Worm (Caenorhabditis elegans) whole organism, L4 larva: ENCODE data around the gene srd-10.

Source experiments
- ceh-20 ChIP-seq: fragments of 200-800 bp; sonication (Bioruptor generic); IDR thresholded peaks from 2 replicates; pipeline ENCODE4 v1.3.6; 2022; ENCODE audit warnings: missing genetic modification reagents, missing genetic modification characterization, missing compliant biosample characterization
- fkh-10 ChIP-seq: fragments of 150-350 bp; optimal IDR thresholded peaks from 2 replicates; lab custom pipeline; 2014; ENCODE audit warnings: missing biosample characterization, missing genetic modification reagents, missing genetic modification characterization
- hlh-30 ChIP-seq: sonication (generic microtip); optimal IDR thresholded peaks from 2 replicates; lab custom pipeline; 2017; ENCODE audit warnings: antibody characterized with exemption, mild to moderate bottlenecking, missing genetic modification characterization, missing compliant biosample characterization; ENCODE audit not compliant: insufficient read depth
- jun-1 ChIP-seq: fragments of 150-350 bp; optimal IDR thresholded peaks from 2 replicates; lab custom pipeline; 2014; ENCODE audit warnings: missing biosample characterization, missing genetic modification reagents, missing genetic modification characterization
- lsy-2 ChIP-seq, 2 experiments: fragments of 150-350 bp in 1 of 2; sonication (generic microtip) in 1 of 2; optimal IDR thresholded peaks; 2 replicates each; lab custom pipeline; 2014 to 2017; ENCODE audit warnings: missing biosample characterization in 2 of 2, missing genetic modification characterization in 2 of 2
- mdl-1 ChIP-seq, 2 experiments: fragments of 150-350 bp in 1 of 2; sonication (generic microtip) in 1 of 2; optimal IDR thresholded peaks; 2 replicates each; lab custom pipeline; 2014 to 2017; ENCODE audit warnings: missing biosample characterization in 2 of 2, missing genetic modification characterization in 2 of 2
- nhr-10 ChIP-seq: fragments of 150-350 bp; optimal IDR thresholded peaks from 2 replicates; lab custom pipeline; 2014; ENCODE audit warnings: missing biosample characterization, missing genetic modification characterization
- nhr-111 ChIP-seq: fragments of 200-800 bp; sonication (Bioruptor generic); optimal IDR thresholded peaks from 2 replicates; lab custom pipeline; 2018; ENCODE audit warnings: mild to moderate bottlenecking, missing genetic modification characterization, missing compliant biosample characterization
- nhr-76 ChIP-seq: fragments of 150-350 bp; optimal IDR thresholded peaks from 2 replicates; lab custom pipeline; 2014; ENCODE audit warnings: missing biosample characterization, missing genetic modification characterization
- nhr-77 ChIP-seq: fragments of 150-350 bp; optimal IDR thresholded peaks from 2 replicates; lab custom pipeline; 2014; ENCODE audit warnings: missing biosample characterization, missing genetic modification characterization
- skn-1 ChIP-seq: fragments of 150-350 bp; optimal IDR thresholded peaks from 2 replicates; lab custom pipeline; 2014; ENCODE audit warnings: missing biosample characterization, missing genetic modification characterization
- unc-62 ChIP-seq, 3 experiments: fragments of 150-350 bp in 1 of 3; sonication (generic microtip); optimal IDR thresholded peaks in 2 of 3; peaks in 1 of 3; 1 replicate in 1 of 3; 2 replicates in 2 of 3; lab custom pipeline; 2014 to 2017; ENCODE audit warnings: missing biosample characterization in 3 of 3, missing genetic modification characterization in 3 of 3, missing genetic modification reagents in 3 of 3, missing genotype in 1 of 3
- zip-11 ChIP-seq: fragments of 200-800 bp; sonication (Bioruptor generic); IDR thresholded peaks from 2 replicates; pipeline ENCODE4 v1.3.6; 2022; ENCODE audit warnings: missing genetic modification characterization, missing compliant biosample characterization

ce11 chrIV:13549350-13549749 lies 25.5 kb upstream of the srd-10 start:
- TF ChIP-seq nhr-76 (no peak), lsy-2 (tag; optimal IDR thresholded peaks at IDR 0.05; lab: Kevin White, UChicago) (no peak), unc-62 (GFP tag; optimal IDR thresholded peaks at IDR 0.05 in 1 of 2; lab: Kevin White, UChicago) (no peak), unc-62 (tag; optimal IDR thresholded peaks at IDR 0.05; lab: Kevin White, UChicago) (no peak), nhr-111 (GFP tag; lab: Kevin White, UChicago) (no peak), nhr-77 (tag; lab: Kevin White, UChicago) (no peak), zip-11 (GFP tag; lab: Robert Waterston, UW) (no peak), nhr-10 (tag; lab: Kevin White, UChicago) (no peak), ceh-20 (GFP tag; lab: Robert Waterston, UW) (no peak), hlh-30 (no peak), jun-1 (tag; lab: Kevin White, UChicago) (no peak), mdl-1 (tag; optimal IDR thresholded peaks at IDR 0.05; lab: Kevin White, UChicago) (no peak), skn-1 (tag; lab: Kevin White, UChicago) (no peak), fkh-10 (no peak)
